Worm (Caenorhabditis elegans) whole organism, L4/young adult: ENCODE data around the gene nhr-193.

Experiments used
- W03F9.2 ChIP-seq: fragments of 150-350 bp; optimal IDR thresholded peaks from 2 replicates; lab custom pipeline; 2014; ENCODE audit warnings: missing biosample characterization, missing genetic modification characterization
- dao-5 ChIP-seq: sonication (generic microtip); optimal IDR thresholded peaks from 2 replicates; lab custom pipeline; 2016; ENCODE audit warnings: missing genotype, missing genetic modification characterization, moderate library complexity, missing compliant biosample characterization
- him-1 ChIP-seq: sonication (generic microtip); optimal IDR thresholded peaks from 2 replicates; lab custom pipeline; 2016; ENCODE audit warnings: missing genotype, missing genetic modification reagents, missing genetic modification characterization, missing compliant biosample characterization

DNA sequence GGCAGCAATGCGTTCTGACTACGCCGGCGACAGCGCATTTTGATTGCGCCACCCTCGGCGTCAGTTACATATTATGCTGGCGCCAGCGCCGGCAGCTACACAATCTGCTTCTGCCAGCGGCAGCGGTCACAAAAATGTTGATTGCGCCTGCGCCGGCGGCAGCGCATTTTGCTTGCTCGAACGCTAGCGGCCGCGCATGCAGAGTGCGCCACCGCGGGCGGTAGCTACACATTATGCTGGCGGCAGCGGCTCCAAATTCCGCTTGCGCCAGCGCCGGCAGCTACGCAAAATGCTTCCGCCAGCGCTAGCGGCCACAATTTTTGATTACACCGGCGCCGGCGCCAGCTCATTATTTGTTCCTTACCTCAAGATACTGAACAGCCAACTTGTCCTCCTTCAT lies 35.1 kb downstream of the nhr-193 start:
- no peak for TF ChIP-seq W03F9.2 (tag; lab: Kevin White, UChicago)
- no peak for TF ChIP-seq dao-5 (tag; lab: Kevin White, UChicago)
- no peak for TF ChIP-seq him-1 (tag; lab: Kevin White, UChicago)
